Worm (Caenorhabditis elegans) whole organism, L1 larva: Measurements from ENCODE around the gene txt-17.

Experiments
- C04F5.9 ChIP-seq: sonication (generic microtip); optimal IDR thresholded peaks from 2 replicates; lab custom pipeline; 2016; ENCODE audit warnings: missing genetic modification characterization, missing compliant biosample characterization
- C16A3.4 ChIP-seq: fragments of 150-350 bp; optimal IDR thresholded peaks from 2 replicates; lab custom pipeline; 2014; ENCODE audit warnings: missing biosample characterization, missing genetic modification characterization
- C34B4.2 ChIP-seq: sonication (generic microtip); optimal IDR thresholded peaks from 2 replicates; lab custom pipeline; 2017; ENCODE audit warnings: mild to moderate bottlenecking, missing genetic modification characterization, missing compliant biosample characterization
- F16B12.6 ChIP-seq: fragments of 150-350 bp; optimal IDR thresholded peaks from 2 replicates; lab custom pipeline; 2014; ENCODE audit warnings: missing biosample characterization, missing genetic modification characterization
- Y116A8C.19 ChIP-seq: sonication (generic microtip); optimal IDR thresholded peaks from 2 replicates; lab custom pipeline; 2016; ENCODE audit warnings: missing compliant biosample characterization, missing genetic modification characterization, borderline replicate concordance
- alr-1 ChIP-seq: fragments of 200-800 bp; sonication (Bioruptor generic); optimal IDR thresholded peaks from 2 replicates; lab custom pipeline; 2018; ENCODE audit warnings: borderline replicate concordance, mild to moderate bottlenecking, missing genetic modification characterization, missing compliant biosample characterization
- aly-2 ChIP-seq: fragments of 150-350 bp; optimal IDR thresholded peaks from 2 replicates; lab custom pipeline; 2014; ENCODE audit warnings: missing biosample characterization, missing genetic modification characterization
- ama-1 ChIP-seq: fragments of 150-350 bp; optimal IDR thresholded peaks from 2 replicates; lab custom pipeline; 2014
- ceh-8 ChIP-seq: fragments of 200-800 bp; sonication (Bioruptor generic); optimal IDR thresholded peaks from 2 replicates; lab custom pipeline; 2018; ENCODE audit warnings: mild to moderate bottlenecking, missing genetic modification characterization, moderate library complexity, missing compliant biosample characterization
- ceh-88 ChIP-seq: fragments of 200-800 bp; sonication (Bioruptor generic); IDR thresholded peaks from 2 replicates; pipeline ENCODE4 v1.3.6; 2022; ENCODE audit warnings: missing genetic modification characterization, missing compliant biosample characterization
- ceh-90 ChIP-seq: sonication (generic microtip); optimal IDR thresholded peaks from 2 replicates; lab custom pipeline; 2016; ENCODE audit warnings: missing genetic modification characterization, missing compliant biosample characterization
- dpl-1 ChIP-seq, 3 experiments: fragments of 150-350 bp in 2 of 3; sonication (generic microtip) in 1 of 3; optimal IDR thresholded peaks; 2 replicates each; lab custom pipeline; 2014 to 2017; ENCODE audit warnings: missing biosample characterization in 3 of 3, missing genetic modification characterization in 3 of 3, missing genetic modification reagents in 3 of 3
- egl-27 ChIP-seq, 2 experiments: fragments of 150-350 bp in 1 of 2; sonication (generic microtip); optimal IDR thresholded peaks; 3 replicates each; lab custom pipeline; 2017 to 2018; ENCODE audit warnings: missing biosample characterization in 2 of 2, missing genetic modification characterization in 2 of 2, missing genetic modification reagents in 2 of 2
- elt-2 ChIP-seq: sonication (generic microtip); optimal IDR thresholded peaks from 2 replicates; lab custom pipeline; 2016; ENCODE audit warnings: missing genetic modification characterization, mild to moderate bottlenecking, inconsistent platforms, missing compliant biosample characterization, missing genetic modification reagents
- elt-3 ChIP-seq, 6 experiments: fragments of 150-350 bp in 1 of 6; sonication (generic microtip); optimal IDR thresholded peaks; 2 replicates each; lab custom pipeline; 2017 to 2018; ENCODE audit warnings: missing biosample characterization in 6 of 6, missing genetic modification characterization in 6 of 6, inconsistent platforms in 1 of 6
- ets-5 ChIP-seq: fragments of 200-800 bp; sonication (Bioruptor generic); IDR thresholded peaks from 2 replicates; pipeline ENCODE4 v1.3.6; 2022; ENCODE audit warnings: missing genetic modification characterization, missing compliant biosample characterization
- fkh-4 ChIP-seq: sonication (generic microtip); optimal IDR thresholded peaks from 2 replicates; lab custom pipeline; 2016; ENCODE audit warnings: missing compliant biosample characterization, missing genetic modification characterization, borderline replicate concordance
- fkh-8 ChIP-seq: sonication (generic microtip); optimal IDR thresholded peaks from 2 replicates; lab custom pipeline; 2016; ENCODE audit warnings: mild to moderate bottlenecking, missing genetic modification characterization, missing compliant biosample characterization
- fos-1 ChIP-seq: fragments of 150-350 bp; optimal IDR thresholded peaks from 2 replicates; lab custom pipeline; 2014; ENCODE audit warnings: missing biosample characterization, missing genetic modification characterization
- grh-1 ChIP-seq: fragments of 200-800 bp; sonication (Bioruptor generic); IDR thresholded peaks from 2 replicates; pipeline ENCODE4 v1.3.6; 2022; ENCODE audit warnings: missing genetic modification reagents, missing genetic modification characterization, missing compliant biosample characterization
- irx-1 ChIP-seq: sonication (generic microtip); optimal IDR thresholded peaks from 2 replicates; lab custom pipeline; 2016; ENCODE audit warnings: missing genetic modification characterization, missing compliant biosample characterization
- jun-1 ChIP-seq: fragments of 150-350 bp; optimal IDR thresholded peaks from 2 replicates; lab custom pipeline; 2014; ENCODE audit warnings: missing biosample characterization, missing genetic modification reagents, missing genetic modification characterization
- lin-13 ChIP-seq: fragments of 150-350 bp; optimal IDR thresholded peaks from 2 replicates; lab custom pipeline; 2014; ENCODE audit warnings: missing biosample characterization, missing genetic modification reagents, missing genetic modification characterization
- lin-14 ChIP-seq: fragments of 200-800 bp; sonication (Bioruptor generic); optimal IDR thresholded peaks from 2 replicates; lab custom pipeline; 2018; ENCODE audit warnings: mild to moderate bottlenecking, missing genetic modification characterization, moderate library complexity, missing compliant biosample characterization
- lin-15B ChIP-seq: fragments of 150-350 bp; sonication (generic microtip); optimal IDR thresholded peaks from 3 replicates; lab custom pipeline; 2014; ENCODE audit warnings: missing biosample characterization, missing genetic modification characterization
- lin-35 ChIP-seq, 2 experiments: fragments of 150-350 bp; optimal IDR thresholded peaks; 2 replicates each; lab custom pipeline; 2014; ENCODE audit warnings: missing biosample characterization in 2 of 2, missing genetic modification characterization in 2 of 2, missing genetic modification reagents in 2 of 2
- lin-39 ChIP-seq: fragments of 150-350 bp; optimal IDR thresholded peaks from 2 replicates; lab custom pipeline; 2014; ENCODE audit warnings: missing biosample characterization, missing genetic modification reagents, missing genetic modification characterization
- lir-3 ChIP-seq: sonication (generic microtip); optimal IDR thresholded peaks from 2 replicates; lab custom pipeline; 2016; ENCODE audit warnings: mild to moderate bottlenecking, missing genetic modification characterization, moderate library complexity, missing compliant biosample characterization; ENCODE audit not compliant: poor library complexity
- lsy-2 ChIP-seq, 2 experiments: fragments of 150-350 bp; optimal IDR thresholded peaks; 2 replicates each; lab custom pipeline; 2014; ENCODE audit warnings: missing biosample characterization in 2 of 2, missing genetic modification characterization in 2 of 2
- mab-9 ChIP-seq: fragments of 200-800 bp; sonication (Bioruptor generic); IDR thresholded peaks from 2 replicates; pipeline ENCODE4 v1.3.6; 2022; ENCODE audit warnings: missing genetic modification reagents, missing genetic modification characterization, missing compliant biosample characterization
- mdl-1 ChIP-seq, 2 experiments: fragments of 150-350 bp; optimal IDR thresholded peaks; 2 replicates each; lab custom pipeline; 2014 to 2017; ENCODE audit warnings: missing biosample characterization in 2 of 2, missing genetic modification characterization in 2 of 2, inconsistent platforms in 1 of 2
- mep-1 ChIP-seq: fragments of 150-350 bp; optimal IDR thresholded peaks from 2 replicates; lab custom pipeline; 2014; ENCODE audit warnings: missing biosample characterization, missing genetic modification characterization
- nhr-11 ChIP-seq: fragments of 150-350 bp; optimal IDR thresholded peaks from 2 replicates; lab custom pipeline; 2014; ENCODE audit warnings: missing biosample characterization, missing genetic modification characterization
- nhr-12 ChIP-seq: sonication (generic microtip); optimal IDR thresholded peaks from 2 replicates; lab custom pipeline; 2017; ENCODE audit warnings: missing biosample characterization, missing genetic modification characterization
- nhr-19 ChIP-seq: fragments of 200-800 bp; sonication (Bioruptor generic); conservative IDR thresholded peaks from 2 replicates; pipeline ENCODE4 v1.3.6; 2022; ENCODE audit warnings: missing genetic modification characterization, missing compliant biosample characterization
- nhr-20 ChIP-seq: sonication (generic microtip); optimal IDR thresholded peaks from 2 replicates; lab custom pipeline; 2016; ENCODE audit warnings: mild to moderate bottlenecking, missing genetic modification characterization, missing compliant biosample characterization
- nhr-237 ChIP-seq: fragments of 150-350 bp; optimal IDR thresholded peaks from 2 replicates; lab custom pipeline; 2014; ENCODE audit warnings: missing biosample characterization, missing genetic modification characterization
- nhr-28 ChIP-seq: fragments of 150-350 bp; optimal IDR thresholded peaks from 2 replicates; lab custom pipeline; 2014; ENCODE audit warnings: missing biosample characterization, missing genetic modification characterization
- nhr-76 ChIP-seq: sonication (generic microtip); optimal IDR thresholded peaks from 2 replicates; lab custom pipeline; 2017; ENCODE audit warnings: missing biosample characterization, missing genetic modification characterization
- nhr-77 ChIP-seq: fragments of 150-350 bp; optimal IDR thresholded peaks from 2 replicates; lab custom pipeline; 2014; ENCODE audit warnings: missing biosample characterization, missing genetic modification characterization
- nhr-85 ChIP-seq: sonication (generic microtip); peaks from one replicate; lab custom pipeline; 2016; ENCODE audit warnings: missing genetic modification characterization, inconsistent platforms, missing compliant biosample characterization
- nhr-90 ChIP-seq: sonication (generic microtip); optimal IDR thresholded peaks from 2 replicates; lab custom pipeline; 2016; ENCODE audit warnings: mild to moderate bottlenecking, missing genetic modification characterization, missing compliant biosample characterization; ENCODE audit not compliant: poor library complexity
- pag-3 ChIP-seq: sonication (generic microtip); optimal IDR thresholded peaks from 2 replicates; lab custom pipeline; 2017; ENCODE audit warnings: missing genetic modification characterization, mild to moderate bottlenecking, missing compliant biosample characterization, antibody characterized with exemption, borderline replicate concordance; ENCODE audit not compliant: insufficient read depth
- pax-3 ChIP-seq: fragments of 200-800 bp; sonication (Bioruptor generic); optimal IDR thresholded peaks from 2 replicates; lab custom pipeline; 2018; ENCODE audit warnings: mild to moderate bottlenecking, missing genetic modification characterization, moderate library complexity, missing compliant biosample characterization
- rnt-1 ChIP-seq: sonication (generic microtip); optimal IDR thresholded peaks from 2 replicates; lab custom pipeline; 2016; ENCODE audit warnings: mild to moderate bottlenecking, missing genetic modification characterization, moderate library complexity, missing compliant biosample characterization
- snpc-4 ChIP-seq: fragments of 150-350 bp; optimal IDR thresholded peaks from 2 replicates; lab custom pipeline; 2014; ENCODE audit warnings: missing biosample characterization, missing genetic modification characterization
- snu-23 ChIP-seq: sonication (generic microtip); optimal IDR thresholded peaks from 2 replicates; lab custom pipeline; 2016; ENCODE audit warnings: missing genetic modification characterization, missing compliant biosample characterization
- sup-37 ChIP-seq: fragments of 200-800 bp; sonication (Bioruptor generic); optimal IDR thresholded peaks from 2 replicates; lab custom pipeline; 2018; ENCODE audit warnings: mild to moderate bottlenecking, missing genetic modification characterization, missing compliant biosample characterization
- swsn-7 ChIP-seq: sonication (generic microtip); optimal IDR thresholded peaks from 2 replicates; lab custom pipeline; 2016; ENCODE audit warnings: missing genetic modification characterization, missing compliant biosample characterization
- zag-1 ChIP-seq: fragments of 150-350 bp; optimal IDR thresholded peaks from 2 replicates; lab custom pipeline; 2014; ENCODE audit warnings: missing biosample characterization, missing genetic modification characterization
- ztf-11 ChIP-seq, 2 experiments: sonication (generic microtip); optimal IDR thresholded peaks; 2 replicates each; lab custom pipeline; 2016 to 2017; ENCODE audit warnings: missing genetic modification characterization in 2 of 2, missing biosample characterization in 1 of 2, missing compliant biosample characterization in 1 of 2

txt-17 gene

ce11 chrV:7089217-7089616 lies 36.2 kb upstream of the txt-17 start (continued):
- TF ChIP-seq elt-2 (tag; lab: Kevin White, UChicago) (no peak), mdl-1 (tag; optimal IDR thresholded peaks at IDR 0.05; lab: Kevin White, UChicago) (peak in 1 of 2 experiments; percentile 72), nhr-28 (tag; lab: Kevin White, UChicago) (no peak), ceh-90 (no peak), elt-3 (tag; optimal IDR thresholded peaks at IDR 0.05; lab: Kevin White, UChicago) (peak in 3 of 6 experiments; percentile 64 to 94 (median 75)), nhr-11 (no peak), snu-23 (GFP tag; lab: Kevin White, UChicago) (peak; percentile 73), mab-9 (GFP tag; lab: Robert Waterston, UW) (no peak), F16B12.6 (no peak), irx-1 (tag; lab: Kevin White, UChicago) (peak; percentile 5), swsn-7 (tag; lab: Kevin White, UChicago) (no peak), Y116A8C.19 (no peak), ztf-11 (tag; optimal IDR thresholded peaks at IDR 0.05; lab: Kevin White, UChicago) (no peak), zag-1 (no peak), lin-35 (GFP tag; optimal IDR thresholded peaks at IDR 0.05; lab: Kevin White, UChicago) (peak in 1 of 2 experiments; percentile 81), ceh-8 (GFP tag; lab: Kevin White, UChicago) (no peak), nhr-90 (tag; lab: Kevin White, UChicago) (peak; percentile 65), sup-37 (no peak), nhr-20 (tag; lab: Kevin White, UChicago) (peak; percentile 100), lin-15B (tag; lab: Kevin White, UChicago) (no peak), lin-39 (no peak), alr-1 (tag; lab: Kevin White, UChicago) (no peak), ceh-88 (GFP tag; lab: Robert Waterston, UW) (no peak), lir-3 (tag; lab: Kevin White, UChicago) (peak; percentile 44), pax-3 (no peak), lsy-2 (tag; optimal IDR thresholded peaks at IDR 0.05; lab: Kevin White, UChicago) (peak; percentile 36 to 53), rnt-1 (tag; lab: Kevin White, UChicago) (no peak), lin-14 (GFP tag; lab: Kevin White, UChicago) (peak; percentile 80), grh-1 (GFP tag; lab: Robert Waterston, UW) (peak; percentile 91), ets-5 (no peak), pag-3 (tag; lab: Kevin White, UChicago) (no peak), nhr-77 (tag; lab: Kevin White, UChicago) (no peak), mep-1 (tag; lab: Kevin White, UChicago) (no peak), lin-13 (no peak), nhr-19 (GFP tag; lab: Robert Waterston, UW) (peak; percentile 71), ama-1 (lab: Kevin White, UChicago) (no peak), fkh-4 (no peak), fkh-8 (tag; lab: Kevin White, UChicago) (no peak), nhr-76 (tag; lab: Kevin White, UChicago) (no peak), fos-1 (tag; lab: Kevin White, UChicago) (no peak)
- TF ChIP-seq, all 84 proteins: peak for 22

- TF ChIP-seq nhr-28 (tag; lab: Kevin White, UChicago) = no peak
- no peak for TF ChIP-seq snpc-4 (tag; lab: Kevin White, UChicago)
- TF ChIP-seq rnt-1 (tag; lab: Kevin White, UChicago) = no peak
- TF ChIP-seq jun-1 (tag; lab: Kevin White, UChicago) = no peak
- TF ChIP-seq dpl-1 (GFP tag; optimal IDR thresholded peaks at IDR 0.05; lab: Kevin White, UChicago) = no peak
- TF ChIP-seq nhr-237 (tag; lab: Kevin White, UChicago) = no peak
- no peak for TF ChIP-seq fkh-4
- TF ChIP-seq lsy-2 (tag; optimal IDR thresholded peaks at IDR 0.05; lab: Kevin White, UChicago) = no peak
- no peak for TF ChIP-seq nhr-77 (tag; lab: Kevin White, UChicago)
- no peak for TF ChIP-seq egl-27 (tag; optimal IDR thresholded peaks at IDR 0.05; lab: Kevin White, UChicago)
- no peak for TF ChIP-seq C34B4.2
- no peak for TF ChIP-seq ceh-88 (GFP tag; lab: Robert Waterston, UW)
- TF ChIP-seq nhr-85 = no peak
- no peak for TF ChIP-seq nhr-12
- TF ChIP-seq C04F5.9 (tag; lab: Kevin White, UChicago) = no peak
- no peak for TF ChIP-seq aly-2 (tag; lab: Kevin White, UChicago)
- no peak for TF ChIP-seq C16A3.4 (tag; lab: Kevin White, UChicago)
- no peak for TF ChIP-seq nhr-19 (GFP tag; lab: Robert Waterston, UW)
- TF ChIP-seq fkh-8 (tag; lab: Kevin White, UChicago) = no peak
- TF ChIP-seq pax-3 = no peak
These were observed 34.3 kb upstream of the txt-17 start for ce11 chrV:7087340-7087739.
